Fruit fly (Drosophila melanogaster) whole organism, embryonic: ENCODE results near the gene CG42792.

Experiments
- Awh ChIP-seq: fragments of 200-800 bp; sonication (Bioruptor generic); IDR thresholded peaks from 2 replicates; pipeline ENCODE4, ENCODE4 v1.3.6; 2022; ENCODE audit warnings: missing biosample characterization, missing genetic modification characterization
- BEAF-32 ChIP-seq: fragments of 200-800 bp; sonication (Bioruptor generic); optimal IDR thresholded peaks from 3 replicates; lab custom pipeline; 2017; ENCODE audit warnings: missing biosample characterization, missing genetic modification characterization, mild to moderate bottlenecking, moderate library complexity, missing genetic modification reagents
- CG11456 ChIP-seq: fragments of 200-800 bp; sonication (Bioruptor generic); IDR thresholded peaks from 3 replicates; pipeline ENCODE4 v1.3.6; 2022; ENCODE audit warnings: missing biosample characterization, missing genetic modification characterization
- CG11504 ChIP-seq: fragments of 200-800 bp; sonication (Bioruptor generic); optimal IDR thresholded peaks from 3 replicates; lab custom pipeline; 2019; ENCODE audit warnings: missing biosample characterization, mild to moderate bottlenecking, missing genetic modification characterization, moderate library complexity
- CG11696 ChIP-seq: fragments of 200-800 bp; sonication (Bioruptor generic); IDR thresholded peaks from 2 replicates; pipeline ENCODE4 v1.3.6; 2022; ENCODE audit warnings: missing biosample characterization, missing genetic modification characterization
- CG12391 ChIP-seq: fragments of 200-800 bp; sonication (Bioruptor generic); optimal IDR thresholded peaks from 3 replicates; lab custom pipeline; 2018; ENCODE audit warnings: missing biosample characterization, mild to moderate bottlenecking, missing genetic modification characterization, moderate library complexity
- CG1602 ChIP-seq: fragments of 200-800 bp; sonication (Bioruptor generic); optimal IDR thresholded peaks from 3 replicates; lab custom pipeline; 2016; ENCODE audit warnings: missing biosample characterization, missing genetic modification characterization
- CG30431 ChIP-seq: fragments of 200-800 bp; sonication (Bioruptor generic); optimal IDR thresholded peaks from 2 replicates; lab custom pipeline; 2017; ENCODE audit warnings: missing biosample characterization, missing genetic modification characterization
- CG3281 ChIP-seq: fragments of 200-800 bp; sonication (Bioruptor generic); optimal IDR thresholded peaks from 3 replicates; lab custom pipeline; 2017; ENCODE audit warnings: missing biosample characterization, mild to moderate bottlenecking, missing genetic modification characterization
- CG33213 ChIP-seq: fragments of 200-800 bp; sonication (Bioruptor generic); optimal IDR thresholded peaks from 3 replicates; lab custom pipeline; 2016; ENCODE audit warnings: missing biosample characterization, missing genetic modification characterization
- CG42726 ChIP-seq: fragments of 200-800 bp; sonication (Bioruptor generic); IDR thresholded peaks from 2 replicates; pipeline ENCODE4 v1.3.6; 2022; ENCODE audit warnings: missing biosample characterization, missing genetic modification characterization; ENCODE audit not compliant: partially characterized antibody
- CG4404 ChIP-seq: fragments of 200-800 bp; sonication (Bioruptor generic); IDR thresholded peaks from 2 replicates; pipeline ENCODE4 v1.3.6; 2022; ENCODE audit warnings: missing biosample characterization, missing genetic modification characterization
- CG4424 ChIP-seq: fragments of 200-800 bp; sonication (Bioruptor generic); optimal IDR thresholded peaks from 3 replicates; lab custom pipeline; 2016; ENCODE audit warnings: missing biosample characterization, missing genetic modification characterization
- CG8290 ChIP-seq, 3 experiments: fragments of 200-800 bp; sonication (Bioruptor generic); optimal IDR thresholded peaks; 2 replicates each; lab custom pipeline; 2016 to 2019; ENCODE audit warnings: missing biosample characterization in 3 of 3, missing genetic modification characterization in 3 of 3, mild to moderate bottlenecking in 2 of 3, moderate library complexity in 1 of 3
- CG8765 ChIP-seq: fragments of 200-800 bp; sonication (Bioruptor generic); IDR thresholded peaks from 2 replicates; pipeline ENCODE4 v1.3.6; 2022; ENCODE audit warnings: missing biosample characterization, missing genetic modification characterization
- CG9215 ChIP-seq: fragments of 200-800 bp; sonication (Bioruptor generic); IDR thresholded peaks from 2 replicates; pipeline ENCODE4 v1.3.6; 2022; ENCODE audit warnings: missing biosample characterization, missing genetic modification characterization
- Chrac-16 ChIP-seq: fragments of 200-800 bp; sonication (Bioruptor generic); optimal IDR thresholded peaks from 3 replicates; lab custom pipeline; 2016; ENCODE audit warnings: missing biosample characterization, missing genetic modification characterization
- CoRest ChIP-seq: fragments of 200-800 bp; sonication (Bioruptor generic); optimal IDR thresholded peaks from 3 replicates; lab custom pipeline; 2018; ENCODE audit warnings: missing biosample characterization, mild to moderate bottlenecking, missing genetic modification characterization, moderate library complexity
- Elba2 ChIP-seq: fragments of 200-800 bp; sonication (Bioruptor generic); optimal IDR thresholded peaks from 3 replicates; lab custom pipeline; 2016; ENCODE audit warnings: missing biosample characterization, missing genetic modification characterization
- Hmx ChIP-seq: fragments of 200-800 bp; sonication (Bioruptor generic); optimal IDR thresholded peaks from 2 replicates; lab custom pipeline; 2016; ENCODE audit warnings: missing biosample characterization, missing genetic modification characterization
- Hsf ChIP-seq: fragments of 200-800 bp; sonication (Bioruptor generic); optimal IDR thresholded peaks from 3 replicates; lab custom pipeline; 2016; ENCODE audit warnings: missing biosample characterization, missing genetic modification characterization
- NC2α ChIP-seq: fragments of 200-800 bp; sonication (Bioruptor generic); optimal IDR thresholded peaks from 2 replicates; lab custom pipeline; 2016; ENCODE audit warnings: missing biosample characterization, missing genetic modification characterization
- Ptx1 ChIP-seq: fragments of 200-800 bp; sonication (Bioruptor generic); IDR thresholded peaks from 2 replicates; pipeline ENCODE4 v1.3.6; 2022; ENCODE audit warnings: missing biosample characterization, missing genetic modification characterization
- Sin3A ChIP-seq: fragments of >200 bp; optimal IDR thresholded peaks from 2 replicates; lab custom pipeline; 2018
- abd-A ChIP-seq: fragments of 200-800 bp; sonication (Bioruptor generic); optimal IDR thresholded peaks from 3 replicates; lab custom pipeline; 2019; ENCODE audit warnings: missing biosample characterization, mild to moderate bottlenecking, missing genetic modification characterization, moderate library complexity
- al ChIP-seq: fragments of 200-800 bp; sonication (Bioruptor generic); IDR thresholded peaks from 2 replicates; pipeline ENCODE4 v1.3.6; 2022; ENCODE audit warnings: missing biosample characterization, missing genetic modification characterization
- chm ChIP-seq: fragments of 200-800 bp; sonication (Bioruptor generic); IDR thresholded peaks from 2 replicates; pipeline ENCODE4 v1.3.6; 2022; ENCODE audit warnings: missing biosample characterization, missing genetic modification characterization
- da ChIP-seq: fragments of 200-800 bp; sonication (Bioruptor generic); optimal IDR thresholded peaks from 2 replicates; lab custom pipeline; 2016; ENCODE audit warnings: missing biosample characterization, missing genetic modification characterization
- dati ChIP-seq: fragments of 200-800 bp; sonication (Bioruptor generic); IDR thresholded peaks from 2 replicates; pipeline ENCODE4 v1.3.6; 2022; ENCODE audit warnings: missing biosample characterization, missing genetic modification characterization
- eve ChIP-seq, 2 experiments: fragments of >200 bp; optimal IDR thresholded peaks; 2 replicates each; lab custom pipeline; 2017; ENCODE audit warnings: missing biosample characterization in 2 of 2, missing genetic modification characterization in 2 of 2
- fd96Cb ChIP-seq: fragments of 200-800 bp; sonication (Bioruptor generic); optimal IDR thresholded peaks from 2 replicates; lab custom pipeline; 2018; ENCODE audit warnings: missing biosample characterization, mild to moderate bottlenecking, missing genetic modification characterization, moderate library complexity
- gcm ChIP-seq: fragments of 200-800 bp; sonication (Bioruptor generic); optimal IDR thresholded peaks from 2 replicates; lab custom pipeline; 2019; ENCODE audit warnings: missing biosample characterization, mild to moderate bottlenecking, missing genetic modification characterization, moderate library complexity
- gcm2 ChIP-seq: fragments of 200-800 bp; sonication (Bioruptor generic); optimal IDR thresholded peaks from 2 replicates; lab custom pipeline; 2016; ENCODE audit warnings: missing biosample characterization, missing genetic modification characterization
- grau ChIP-seq: fragments of 200-800 bp; optimal IDR thresholded peaks from 3 replicates; lab custom pipeline; 2019; ENCODE audit warnings: missing biosample characterization, mild to moderate bottlenecking, missing genetic modification characterization, moderate library complexity
- ind ChIP-seq: fragments of 200-800 bp; sonication (Bioruptor generic); optimal IDR thresholded peaks from 3 replicates; lab custom pipeline; 2016; ENCODE audit warnings: missing biosample characterization, missing genetic modification characterization
- inv ChIP-seq: fragments of 200-800 bp; sonication (Bioruptor generic); IDR thresholded peaks from 2 replicates; pipeline ENCODE4 v1.3.6; 2022; ENCODE audit warnings: missing biosample characterization, missing genetic modification characterization; ENCODE audit not compliant: partially characterized antibody
- klu ChIP-seq: fragments of 200-800 bp; sonication (Bioruptor generic); IDR thresholded peaks from 2 replicates; pipeline ENCODE4 v1.3.6; 2022; ENCODE audit warnings: missing biosample characterization, missing genetic modification characterization
- maf-S ChIP-seq: fragments of 200-800 bp; sonication (Bioruptor generic); optimal IDR thresholded peaks from 2 replicates; lab custom pipeline; 2016; ENCODE audit warnings: missing biosample characterization, missing genetic modification characterization
- odd ChIP-seq: fragments of 200-800 bp; sonication (Bioruptor generic); optimal IDR thresholded peaks from 2 replicates; lab custom pipeline; 2017; ENCODE audit warnings: missing biosample characterization, mild to moderate bottlenecking, missing genetic modification characterization
- pfk ChIP-seq: fragments of 200-800 bp; sonication (Bioruptor generic); optimal IDR thresholded peaks from 2 replicates; lab custom pipeline; 2018; ENCODE audit warnings: missing biosample characterization, mild to moderate bottlenecking, missing genetic modification characterization, moderate library complexity
- repo ChIP-seq: fragments of 200-800 bp; sonication (Bioruptor generic); optimal IDR thresholded peaks from 2 replicates; lab custom pipeline; 2016; ENCODE audit warnings: missing biosample characterization, missing genetic modification characterization
- row ChIP-seq: fragments of 200-800 bp; sonication (Bioruptor generic); IDR thresholded peaks from 3 replicates; pipeline ENCODE4 v1.3.6; 2022; ENCODE audit warnings: missing biosample characterization, missing genetic modification characterization
- sens ChIP-seq: fragments of 200-800 bp; sonication (Bioruptor generic); peaks from one replicate; lab custom pipeline; 2016; ENCODE audit warnings: missing biosample characterization, missing genetic modification characterization
- slbo ChIP-seq: fragments of 200-800 bp; sonication (Bioruptor generic); IDR thresholded peaks from 2 replicates; pipeline ENCODE4 v1.3.6; 2022; ENCODE audit warnings: missing biosample characterization, missing genetic modification characterization
- sr ChIP-seq: fragments of 200-800 bp; sonication (Bioruptor generic); IDR thresholded peaks from 3 replicates; pipeline ENCODE4 v1.3.6; 2022; ENCODE audit warnings: missing biosample characterization, missing genetic modification characterization
- stwl ChIP-seq: fragments of 200-800 bp; sonication (Bioruptor generic); optimal IDR thresholded peaks from 3 replicates; lab custom pipeline; 2018; ENCODE audit warnings: missing biosample characterization, mild to moderate bottlenecking, missing genetic modification characterization, moderate library complexity
- trem ChIP-seq: fragments of 200-800 bp; optimal IDR thresholded peaks from 3 replicates; lab custom pipeline; 2019; ENCODE audit warnings: missing biosample characterization, mild to moderate bottlenecking, missing genetic modification characterization, moderate library complexity
- tup ChIP-seq: fragments of 200-800 bp; sonication (Bioruptor generic); optimal IDR thresholded peaks from 2 replicates; lab custom pipeline; 2016; ENCODE audit warnings: missing biosample characterization, mild to moderate bottlenecking, missing genetic modification characterization, moderate library complexity
- unpg ChIP-seq: fragments of 200-800 bp; sonication (Bioruptor generic); optimal IDR thresholded peaks from 3 replicates; lab custom pipeline; 2018; ENCODE audit warnings: missing biosample characterization, mild to moderate bottlenecking, missing genetic modification characterization, moderate library complexity
- wor ChIP-seq: fragments of 200-800 bp; sonication (Bioruptor generic); IDR thresholded peaks from 2 replicates; pipeline ENCODE4 v1.3.6; 2022; ENCODE audit warnings: missing biosample characterization, missing genetic modification characterization

CG42792 gene

DNA sequence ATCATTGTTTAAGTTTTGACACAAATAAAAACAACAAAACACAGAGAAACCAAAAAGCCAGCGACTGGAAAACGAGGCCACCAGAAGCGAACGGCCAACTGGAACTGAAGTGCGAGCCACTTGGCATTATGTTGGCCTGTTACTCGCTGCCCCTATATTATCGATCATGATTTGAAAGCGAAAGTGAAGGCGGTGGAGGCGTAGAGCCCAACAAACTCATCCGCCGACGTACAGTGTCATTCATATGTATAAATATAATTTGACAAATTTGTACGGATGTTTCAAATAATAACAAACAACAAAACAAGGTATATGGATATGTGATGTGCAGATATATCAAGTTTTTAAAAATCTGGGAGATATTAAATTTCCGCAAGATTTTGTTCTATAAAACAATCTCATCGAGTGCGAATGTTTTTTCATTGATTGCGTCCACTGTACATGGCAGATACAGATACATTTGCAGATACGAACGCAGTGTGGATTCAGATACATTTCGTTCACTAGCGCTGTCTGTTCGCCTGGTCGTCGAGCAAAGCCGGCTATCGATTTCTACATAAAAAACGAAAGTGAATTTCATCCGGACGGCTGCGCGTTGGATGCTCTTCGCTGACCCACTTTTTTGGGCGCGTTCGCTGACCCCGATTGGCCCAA is 45.8 kb upstream of the CG42792 start (continued):
- peak; percentile 95 for TF ChIP-seq gcm
- peak; percentile 84 for TF ChIP-seq tup (GFP tag; lab: Kevin White, UChicago)
- peak; percentile 96 for TF ChIP-seq chm (GFP tag; lab: Robert Waterston, UW)
- TF ChIP-seq wor (GFP tag; lab: Robert Waterston, UW), result peak; percentile 98
- TF ChIP-seq da, result peak; percentile 96
- peak; percentile 94 for TF ChIP-seq CG33213 (GFP tag; lab: Kevin White, UChicago)
- peak; percentile 96 for TF ChIP-seq odd (GFP tag; lab: Kevin White, UChicago)
- TF ChIP-seq CG11456 (GFP tag; lab: Robert Waterston, UW), result peak; percentile 91
- TF ChIP-seq unpg (GFP tag; lab: Kevin White, UChicago), result peak; percentile 98
- no peak for TF ChIP-seq CG42726 (GFP tag; lab: Robert Waterston, UW)
- TF ChIP-seq CG11504 (tag; lab: Kevin White, UChicago), result peak; percentile 95
- TF ChIP-seq Chrac-16 (GFP tag; lab: Kevin White, UChicago), result peak; percentile 95
- TF ChIP-seq Awh (GFP tag; lab: Robert Waterston, UW), result peak; percentile 93
- peak; percentile 44; the same call in 1 of the 2 replicates for TF ChIP-seq inv
- peak; percentile 95 for TF ChIP-seq repo
- TF ChIP-seq sr, result peak; percentile 66; the same call in 1 of the 3 replicates
- TF ChIP-seq sens, result peak; percentile 99
- TF ChIP-seq CG4404 (GFP tag; lab: Robert Waterston, UW), result peak; percentile 87
- TF ChIP-seq Sin3A (lab: Kevin White, UChicago), result no peak
- TF ChIP-seq CG1602 (GFP tag; lab: Kevin White, UChicago), result peak; percentile 97
- peak; percentile 85; the same call in 1 of the 2 replicates for TF ChIP-seq dati (GFP tag; lab: Robert Waterston, UW)
- TF ChIP-seq CG9215 (GFP tag; lab: Robert Waterston, UW), result peak; percentile 90
- TF ChIP-seq al (GFP tag; lab: Robert Waterston, UW), result peak; percentile 93
- peak; percentile 96 for TF ChIP-seq grau (tag; lab: Kevin White, UChicago)
- peak; percentile 95 for TF ChIP-seq maf-S (GFP tag; lab: Kevin White, UChicago)
- peak; percentile 97 for TF ChIP-seq NC2α (GFP tag; lab: Kevin White, UChicago)
- TF ChIP-seq CG12391 (tag; lab: Kevin White, UChicago), result peak; percentile 97
- peak; percentile 92 for TF ChIP-seq trem
- TF ChIP-seq fd96Cb (tag; lab: Kevin White, UChicago), result peak; percentile 95
- peak; percentile 46 for TF ChIP-seq pfk (GFP tag; lab: Kevin White, UChicago)
- TF ChIP-seq stwl (tag; lab: Kevin White, UChicago), result peak; percentile 43
- TF ChIP-seq abd-A, result no peak
- peak; percentile 96 for TF ChIP-seq ind (GFP tag; lab: Kevin White, UChicago)
- peak; percentile 94 for TF ChIP-seq CG30431
- TF ChIP-seq Hsf (GFP tag; lab: Kevin White, UChicago), result peak; percentile 96
- peak; percentile 98 for TF ChIP-seq CoRest (tag; lab: Kevin White, UChicago)
- TF ChIP-seq BEAF-32, result peak; percentile 15
- TF ChIP-seq slbo, result peak; percentile 96
- peak; percentile 71; the same call in 1 of the 2 replicates for TF ChIP-seq CG8765 (GFP tag; lab: Robert Waterston, UW)
- peak; percentile 90 for TF ChIP-seq klu (GFP tag; lab: Robert Waterston, UW)
- peak; percentile 98 for TF ChIP-seq row
- TF ChIP-seq Elba2 (GFP tag; lab: Kevin White, UChicago), result peak; percentile 51
- TF ChIP-seq gcm2, result peak; percentile 95
- peak; percentile 96 for TF ChIP-seq CG4424 (GFP tag; lab: Kevin White, UChicago)
- peak in 1 of 2 experiments; percentile 98 for TF ChIP-seq eve (GFP tag; optimal IDR thresholded peaks at IDR 0.05; lab: Kevin White, UChicago)
- peak; percentile 97 for TF ChIP-seq Ptx1 (GFP tag; lab: Robert Waterston, UW)
- peak; percentile 90 for TF ChIP-seq CG11696
- peak; percentile 79 for TF ChIP-seq CG8290 (GFP tag; optimal IDR thresholded peaks at IDR 0.05; lab: Kevin White, UChicago)
- peak; percentile 55 to 95 for TF ChIP-seq CG8290 (tag; optimal IDR thresholded peaks at IDR 0.05; lab: Kevin White, UChicago)
- peak; percentile 75 for TF ChIP-seq Hmx (GFP tag; lab: Kevin White, UChicago)
- TF ChIP-seq CG3281 (GFP tag; lab: Kevin White, UChicago), result peak; percentile 92
